Fruit fly (Drosophila melanogaster) whole organism, embryonic: ENCODE measurements around the gene CG42716.

ENCODE experiments used
- ATbp ChIP-seq: fragments of 200-800 bp; sonication (Bioruptor generic); optimal IDR thresholded peaks from 2 replicates; lab custom pipeline; 2017; ENCODE audit warnings: missing biosample characterization, mild to moderate bottlenecking, missing genetic modification characterization, missing genetic modification reagents
- Asciz ChIP-seq: fragments of 200-800 bp; sonication (Bioruptor generic); optimal IDR thresholded peaks from 2 replicates; lab custom pipeline; 2017; ENCODE audit warnings: missing biosample characterization, mild to moderate bottlenecking, missing genetic modification characterization, missing genetic modification reagents
- Atf3 ChIP-seq: fragments of 200-800 bp; sonication (Bioruptor generic); optimal IDR thresholded peaks from 3 replicates; lab custom pipeline; 2016; ENCODE audit warnings: missing biosample characterization, missing genetic modification characterization
- Blimp-1 ChIP-seq: fragments of 200-800 bp; sonication (Bioruptor generic); optimal IDR thresholded peaks from 3 replicates; lab custom pipeline; 2018; ENCODE audit warnings: missing biosample characterization, missing genetic modification characterization, mild to moderate bottlenecking, moderate library complexity, missing genetic modification reagents
- C15 ChIP-seq: fragments of 200-800 bp; sonication (Bioruptor generic); IDR thresholded peaks from 3 replicates; pipeline ENCODE4 v1.3.6; 2022; ENCODE audit warnings: missing biosample characterization, missing genetic modification characterization
- CG10654 ChIP-seq: fragments of 200-800 bp; sonication (Bioruptor generic); optimal IDR thresholded peaks from 2 replicates; lab custom pipeline; 2016; ENCODE audit warnings: missing biosample characterization, missing genetic modification characterization
- CG11456 ChIP-seq: fragments of 200-800 bp; sonication (Bioruptor generic); IDR thresholded peaks from 3 replicates; pipeline ENCODE4 v1.3.6; 2022; ENCODE audit warnings: missing biosample characterization, missing genetic modification characterization
- CG11504 ChIP-seq: fragments of 200-800 bp; sonication (Bioruptor generic); optimal IDR thresholded peaks from 3 replicates; lab custom pipeline; 2019; ENCODE audit warnings: missing biosample characterization, mild to moderate bottlenecking, missing genetic modification characterization, moderate library complexity
- CG11696 ChIP-seq: fragments of 200-800 bp; sonication (Bioruptor generic); IDR thresholded peaks from 2 replicates; pipeline ENCODE4 v1.3.6; 2022; ENCODE audit warnings: missing biosample characterization, missing genetic modification characterization
- CG11723 ChIP-seq: fragments of 200-800 bp; sonication (Bioruptor generic); optimal IDR thresholded peaks from 2 replicates; lab custom pipeline; 2017; ENCODE audit warnings: missing biosample characterization, mild to moderate bottlenecking, missing genetic modification characterization
- CG1233 ChIP-seq: fragments of 200-800 bp; sonication (Bioruptor generic); optimal IDR thresholded peaks from 4 replicates; lab custom pipeline; 2018; ENCODE audit warnings: missing biosample characterization, mild to moderate bottlenecking, missing genetic modification characterization
- CG13296 ChIP-seq: fragments of 200-800 bp; sonication (Bioruptor generic); optimal IDR thresholded peaks from 3 replicates; lab custom pipeline; 2018; ENCODE audit warnings: missing biosample characterization, mild to moderate bottlenecking, missing genetic modification characterization
- CG15601 ChIP-seq: fragments of 200-800 bp; sonication (Bioruptor generic); optimal IDR thresholded peaks from 3 replicates; lab custom pipeline; 2019; ENCODE audit warnings: missing biosample characterization, mild to moderate bottlenecking, missing genetic modification characterization, moderate library complexity
- CG17359 ChIP-seq: fragments of 200-800 bp; sonication (Bioruptor generic); optimal IDR thresholded peaks from 3 replicates; lab custom pipeline; 2018; ENCODE audit warnings: missing biosample characterization, mild to moderate bottlenecking, missing genetic modification characterization, moderate library complexity
- CG2678 ChIP-seq: fragments of 200-800 bp; sonication (Bioruptor generic); optimal IDR thresholded peaks from 3 replicates; lab custom pipeline; 2019; ENCODE audit warnings: missing biosample characterization, mild to moderate bottlenecking, missing genetic modification characterization, moderate library complexity
- CG31224 ChIP-seq: fragments of 200-800 bp; sonication (Bioruptor generic); IDR thresholded peaks from 2 replicates; pipeline ENCODE4 v1.3.6; 2022; ENCODE audit warnings: missing biosample characterization, missing genetic modification characterization
- CG3407 ChIP-seq: fragments of 200-800 bp; sonication (Bioruptor generic); optimal IDR thresholded peaks from 2 replicates; lab custom pipeline; 2018; ENCODE audit warnings: missing biosample characterization, mild to moderate bottlenecking, missing genetic modification characterization
- CG4328 ChIP-seq: fragments of 200-800 bp; sonication (Bioruptor generic); optimal IDR thresholded peaks from 3 replicates; lab custom pipeline; 2017; ENCODE audit warnings: missing biosample characterization, missing genetic modification reagents, missing genetic modification characterization
- CG6272 ChIP-seq: fragments of 200-800 bp; sonication (Bioruptor generic); IDR thresholded peaks from 2 replicates; pipeline ENCODE4 v1.3.6; 2022; ENCODE audit warnings: missing biosample characterization, missing genetic modification characterization
- CG6813 ChIP-seq: fragments of 200-800 bp; sonication (Bioruptor generic); optimal IDR thresholded peaks from 2 replicates; lab custom pipeline; 2017; ENCODE audit warnings: missing biosample characterization, missing genetic modification characterization, mild to moderate bottlenecking, moderate library complexity, missing genetic modification reagents
- CG8765 ChIP-seq: fragments of 200-800 bp; sonication (Bioruptor generic); IDR thresholded peaks from 2 replicates; pipeline ENCODE4 v1.3.6; 2022; ENCODE audit warnings: missing biosample characterization, missing genetic modification characterization
- CG9215 ChIP-seq: fragments of 200-800 bp; sonication (Bioruptor generic); IDR thresholded peaks from 2 replicates; pipeline ENCODE4 v1.3.6; 2022; ENCODE audit warnings: missing biosample characterization, missing genetic modification characterization
- CG9876 ChIP-seq: fragments of 200-800 bp; sonication (Bioruptor generic); optimal IDR thresholded peaks from 2 replicates; lab custom pipeline; 2016; ENCODE audit warnings: missing biosample characterization, missing genetic modification characterization
- Dek ChIP-seq: fragments of 200-800 bp; sonication (Bioruptor generic); optimal IDR thresholded peaks from 3 replicates; lab custom pipeline; 2019; ENCODE audit warnings: missing biosample characterization, mild to moderate bottlenecking, missing genetic modification characterization, moderate library complexity
- Dfd ChIP-seq, 2 experiments: fragments of >200 bp; optimal IDR thresholded peaks; 2 replicates each; lab custom pipeline; 2017; ENCODE audit warnings: missing biosample characterization in 2 of 2, missing genetic modification characterization in 2 of 2
- Fer3 ChIP-seq: fragments of 200-800 bp; sonication (Bioruptor generic); optimal IDR thresholded peaks from 2 replicates; lab custom pipeline; 2018; ENCODE audit warnings: missing biosample characterization, mild to moderate bottlenecking, missing genetic modification characterization, moderate library complexity
- GATAe ChIP-seq: fragments of 200-800 bp; sonication (Bioruptor generic); conservative IDR thresholded peaks from 2 replicates; pipeline ENCODE4 v1.3.6; 2022; ENCODE audit warnings: missing biosample characterization, missing genetic modification characterization
- Hmr ChIP-seq: fragments of 200-800 bp; sonication (Bioruptor generic); optimal IDR thresholded peaks from 3 replicates; lab custom pipeline; 2017; ENCODE audit warnings: mild to moderate bottlenecking, missing biosample characterization, missing genetic modification reagents, missing genetic modification characterization
- Hr3 ChIP-seq: fragments of 200-800 bp; sonication (Bioruptor generic); optimal IDR thresholded peaks from 3 replicates; lab custom pipeline; 2016; ENCODE audit warnings: missing biosample characterization, missing genetic modification characterization
- Kr ChIP-seq: fragments of 200-800 bp; sonication (Bioruptor generic); optimal IDR thresholded peaks from 2 replicates; lab custom pipeline; 2017; ENCODE audit warnings: missing biosample characterization, mild to moderate bottlenecking, missing genetic modification characterization
- MBD-R2 ChIP-seq: fragments of 200-800 bp; sonication (Bioruptor generic); IDR thresholded peaks from 2 replicates; pipeline ENCODE4 v1.3.6; 2022; ENCODE audit warnings: missing biosample characterization, missing genetic modification characterization
- PHDP ChIP-seq: fragments of 200-800 bp; sonication (Bioruptor generic); optimal IDR thresholded peaks from 3 replicates; lab custom pipeline; 2018; ENCODE audit warnings: missing biosample characterization, mild to moderate bottlenecking, missing genetic modification characterization, moderate library complexity
- Sox100B ChIP-seq: fragments of 200-800 bp; sonication (Bioruptor generic); optimal IDR thresholded peaks from 3 replicates; lab custom pipeline; 2018; ENCODE audit warnings: missing biosample characterization, mild to moderate bottlenecking, missing genetic modification characterization
- Ssrp ChIP-seq: fragments of 200-800 bp; sonication (Bioruptor generic); optimal IDR thresholded peaks from 2 replicates; lab custom pipeline; 2018; ENCODE audit warnings: missing biosample characterization, mild to moderate bottlenecking, missing genetic modification characterization, moderate library complexity
- Usf ChIP-seq: fragments of 200-800 bp; sonication (Bioruptor generic); optimal IDR thresholded peaks from 2 replicates; lab custom pipeline; 2017; ENCODE audit warnings: missing genotype, missing biosample characterization, missing genetic modification characterization
- bsh ChIP-seq, 2 experiments: fragments of 200-800 bp; sonication (Bioruptor generic); optimal IDR thresholded peaks; 2 replicates each; lab custom pipeline; 2017 to 2018; ENCODE audit warnings: mild to moderate bottlenecking in 2 of 2, missing biosample characterization in 2 of 2, missing genetic modification characterization in 2 of 2, moderate library complexity in 1 of 2
- chm ChIP-seq: fragments of 200-800 bp; sonication (Bioruptor generic); IDR thresholded peaks from 2 replicates; pipeline ENCODE4 v1.3.6; 2022; ENCODE audit warnings: missing biosample characterization, missing genetic modification characterization
- ci ChIP-seq: fragments of 200-800 bp; sonication (Bioruptor generic); IDR thresholded peaks from 3 replicates; pipeline ENCODE4 v1.3.6; 2022; ENCODE audit warnings: missing biosample characterization, missing genetic modification characterization
- cwo ChIP-seq: fragments of 200-800 bp; sonication (Bioruptor generic); optimal IDR thresholded peaks from 3 replicates; lab custom pipeline; 2017; ENCODE audit warnings: missing biosample characterization, missing genetic modification characterization, mild to moderate bottlenecking, moderate library complexity, missing genetic modification reagents
- dimm ChIP-seq: fragments of 200-800 bp; sonication (Bioruptor generic); IDR thresholded peaks from 2 replicates; pipeline ENCODE4 v1.3.6; 2022; ENCODE audit warnings: missing biosample characterization, missing genetic modification characterization
- dysf ChIP-seq: fragments of 200-800 bp; sonication (Bioruptor generic); IDR thresholded peaks from 3 replicates; pipeline ENCODE4 v1.3.6; 2022; ENCODE audit warnings: missing biosample characterization, missing genetic modification characterization
- fd64A ChIP-seq: fragments of 200-800 bp; sonication (Bioruptor generic); optimal IDR thresholded peaks from 3 replicates; lab custom pipeline; 2018; ENCODE audit warnings: missing biosample characterization, mild to moderate bottlenecking, missing genetic modification characterization
- gem ChIP-seq: fragments of 200-800 bp; sonication (Bioruptor generic); optimal IDR thresholded peaks from 2 replicates; lab custom pipeline; 2019; ENCODE audit warnings: missing biosample characterization, mild to moderate bottlenecking, missing genetic modification characterization, moderate library complexity
- gro ChIP-seq: fragments of 200-800 bp; sonication (Bioruptor generic); optimal IDR thresholded peaks from 2 replicates; lab custom pipeline; 2016; ENCODE audit warnings: missing biosample characterization, missing genetic modification characterization
- kah ChIP-seq: fragments of 200-800 bp; sonication (Bioruptor generic); optimal IDR thresholded peaks from 2 replicates; lab custom pipeline; 2018; ENCODE audit warnings: missing biosample characterization, mild to moderate bottlenecking, missing genetic modification characterization
- kni ChIP-seq: fragments of 200-800 bp; sonication (Bioruptor generic); optimal IDR thresholded peaks from 3 replicates; lab custom pipeline; 2017; ENCODE audit warnings: mild to moderate bottlenecking, missing biosample characterization, missing genetic modification reagents, missing genetic modification characterization
- sens ChIP-seq: fragments of 200-800 bp; sonication (Bioruptor generic); peaks from one replicate; lab custom pipeline; 2016; ENCODE audit warnings: missing biosample characterization, missing genetic modification characterization
- tio ChIP-seq: fragments of 200-800 bp; sonication (Bioruptor generic); optimal IDR thresholded peaks from 2 replicates; lab custom pipeline; 2017; ENCODE audit warnings: missing biosample characterization, missing genetic modification characterization, inconsistent platforms

CG42716 gene

DNA sequence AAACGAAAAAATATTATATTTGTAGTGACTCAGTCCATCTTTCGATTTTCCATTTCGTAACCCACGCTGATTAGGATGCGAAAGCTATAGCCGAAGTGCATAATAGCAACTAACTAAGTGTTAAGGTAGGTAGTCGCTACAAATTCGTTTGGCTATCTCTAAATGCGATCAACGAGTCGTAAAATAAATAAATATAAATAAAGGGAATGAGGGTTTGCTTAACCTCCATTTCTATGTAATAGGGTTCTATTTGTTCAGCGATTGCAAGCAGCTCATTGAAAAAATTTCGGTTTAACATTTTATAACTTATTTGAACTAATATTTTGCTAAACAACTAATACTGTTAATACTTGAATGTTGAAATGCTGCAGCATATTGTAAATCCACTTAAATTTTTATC, 23.4 kb upstream of the CG42716 start:
- TF ChIP-seq Asciz (peak; percentile 46), Fer3 (no peak), ci (GFP tag; lab: Robert Waterston, UW) (peak; percentile 46; the same call in 1 of the 3 replicates), Sox100B (GFP tag; lab: Kevin White, UChicago) (peak; percentile 44), sens (GFP tag; lab: Kevin White, UChicago) (peak; percentile 70), CG31224 (GFP tag; lab: Robert Waterston, UW) (no peak), Hr3 (GFP tag; lab: Kevin White, UChicago) (no peak), CG3407 (peak; percentile 29), Blimp-1 (peak; percentile 24), CG17359 (tag; lab: Kevin White, UChicago) (peak; percentile 51), CG15601 (tag; lab: Kevin White, UChicago) (peak; percentile 12), CG13296 (no peak), bsh (GFP tag; optimal IDR thresholded peaks at IDR 0.05; lab: Kevin White, UChicago) (peak in 1 of 2 experiments; percentile 16), gem (tag; lab: Kevin White, UChicago) (peak; percentile 3), CG1233 (peak; percentile 4), fd64A (GFP tag; lab: Kevin White, UChicago) (peak; percentile 24), ATbp (GFP tag; lab: Kevin White, UChicago) (peak; percentile 33), PHDP (tag; lab: Kevin White, UChicago) (peak; percentile 18), CG11723 (GFP tag; lab: Kevin White, UChicago) (no peak), CG10654 (GFP tag; lab: Kevin White, UChicago) (no peak), CG8765 (GFP tag; lab: Robert Waterston, UW) (no peak), CG2678 (tag; lab: Kevin White, UChicago) (peak; percentile 1), CG11504 (tag; lab: Kevin White, UChicago) (peak; percentile 5), Dek (tag; lab: Kevin White, UChicago) (no peak)

- TF ChIP-seq CG9876 (GFP tag; lab: Kevin White, UChicago) = no peak
- TF ChIP-seq gro = peak; percentile 61
- TF ChIP-seq tio = no peak
- no peak for TF ChIP-seq CG11696 (GFP tag; lab: Robert Waterston, UW)
- peak; percentile 15 for TF ChIP-seq CG4328 (GFP tag; lab: Kevin White, UChicago)
- peak; percentile 18 for TF ChIP-seq Kr
- TF ChIP-seq kni (GFP tag; lab: Kevin White, UChicago) = peak; percentile 40
- TF ChIP-seq Dfd (GFP tag; optimal IDR thresholded peaks at IDR 0.05; lab: Kevin White, UChicago) = no peak
- TF ChIP-seq CG6272 (GFP tag; lab: Robert Waterston, UW) = no peak
- TF ChIP-seq C15 = no peak
- peak; percentile 68; the same call in 1 of the 2 replicates for TF ChIP-seq chm (GFP tag; lab: Robert Waterston, UW)
- peak; percentile 86 for TF ChIP-seq kah (GFP tag; lab: Kevin White, UChicago)
- peak; percentile 81; the same call in 1 of the 2 replicates for TF ChIP-seq MBD-R2
- no peak for TF ChIP-seq GATAe
- TF ChIP-seq CG6813 = no peak
- TF ChIP-seq Usf (GFP tag; lab: Kevin White, UChicago) = no peak
- no peak for TF ChIP-seq dimm (GFP tag; lab: Robert Waterston, UW)
- peak; percentile 3 for TF ChIP-seq cwo (GFP tag; lab: Kevin White, UChicago)
- no peak for TF ChIP-seq Atf3 (GFP tag; lab: Kevin White, UChicago)
- no peak for TF ChIP-seq CG9215 (GFP tag; lab: Robert Waterston, UW)
- peak; percentile 27; the same call in 1 of the 3 replicates for TF ChIP-seq dysf (GFP tag; lab: Robert Waterston, UW)
- peak; percentile 91 for TF ChIP-seq Hmr (GFP tag; lab: Kevin White, UChicago)
- no peak for TF ChIP-seq Ssrp (tag; lab: Kevin White, UChicago)
- TF ChIP-seq CG11456 (GFP tag; lab: Robert Waterston, UW) = peak; percentile 63; the same call in 2 of the 3 replicates
- TF ChIP-seq gem (tag; lab: Kevin White, UChicago) = peak; percentile 24
- TF ChIP-seq Sox100B (GFP tag; lab: Kevin White, UChicago) = no peak
Measured at dm6 chr3L:16011319-16012210, 22.0 kb upstream of the CG42716 start, which contains the start of gene mib1. Gene mib1 (minus strand): TSS chr3L:16011812.
